Fruit fly (Drosophila melanogaster) whole organism, adult: ENCODE results near the gene CG9257.
A peak's percentile ranks its signal among the peaks of the same experiment; 100 is the strongest.

Experiments used
- CG12768 ChIP-seq: fragments of 200-800 bp; sonication (Bioruptor generic); optimal IDR thresholded peaks from 2 replicates; lab custom pipeline; 2017; ENCODE audit warnings: missing biosample characterization, missing genetic modification characterization, mild to moderate bottlenecking, moderate library complexity, missing genetic modification reagents
- CG14711 ChIP-seq: fragments of 200-800 bp; sonication (Bioruptor generic); optimal IDR thresholded peaks from 2 replicates; lab custom pipeline; 2018; ENCODE audit warnings: missing biosample characterization, mild to moderate bottlenecking, missing genetic modification characterization, moderate library complexity
- Clk ChIP-seq: fragments of 200-800 bp; sonication (Bioruptor generic); optimal IDR thresholded peaks from 2 replicates; lab custom pipeline; 2017; ENCODE audit warnings: missing biosample characterization, missing genetic modification characterization
- bab1 ChIP-seq: fragments of 200-800 bp; sonication (Bioruptor generic); optimal IDR thresholded peaks from 3 replicates; lab custom pipeline; 2019; ENCODE audit warnings: missing biosample characterization, mild to moderate bottlenecking, missing genetic modification characterization, moderate library complexity
- cic ChIP-seq: fragments of 200-800 bp; sonication (Bioruptor generic); optimal IDR thresholded peaks from 2 replicates; lab custom pipeline; 2017; ENCODE audit warnings: missing biosample characterization, mild to moderate bottlenecking, missing genetic modification characterization, moderate library complexity
- ovo ChIP-seq: fragments of 200-800 bp; sonication (Bioruptor generic); optimal IDR thresholded peaks from 2 replicates; lab custom pipeline; 2016; ENCODE audit warnings: missing biosample characterization, missing genetic modification characterization
- pad ChIP-seq: fragments of 200-800 bp; sonication (Bioruptor generic); optimal IDR thresholded peaks from 3 replicates; lab custom pipeline; 2017; ENCODE audit warnings: missing biosample characterization, missing genetic modification characterization, mild to moderate bottlenecking, moderate library complexity, missing genetic modification reagents
- tj ChIP-seq: fragments of 200-800 bp; sonication (Bioruptor generic); optimal IDR thresholded peaks from 3 replicates; lab custom pipeline; 2017; ENCODE audit warnings: missing biosample characterization, mild to moderate bottlenecking, missing genetic modification characterization, moderate library complexity
- toe ChIP-seq: fragments of 200-800 bp; sonication (Bioruptor generic); optimal IDR thresholded peaks from 2 replicates; lab custom pipeline; 2016; ENCODE audit warnings: missing biosample characterization, missing genetic modification characterization

dm6 chr2L:21149053-21149452, 46.5 kb downstream of the CG9257 start:
- TF ChIP-seq tj (GFP tag; lab: Kevin White, UChicago) (no peak), bab1 (no peak), cic (GFP tag; lab: Kevin White, UChicago) (no peak), ovo (GFP tag; lab: Kevin White, UChicago) (no peak), Clk (GFP tag; lab: Kevin White, UChicago) (no peak), toe (no peak), pad (GFP tag; lab: Kevin White, UChicago) (peak; percentile 43), CG14711 (tag; lab: Kevin White, UChicago) (no peak), CG12768 (GFP tag; lab: Kevin White, UChicago) (no peak)
